Worm (Caenorhabditis elegans): ENCODE results near the gene lips-3.

DNA sequence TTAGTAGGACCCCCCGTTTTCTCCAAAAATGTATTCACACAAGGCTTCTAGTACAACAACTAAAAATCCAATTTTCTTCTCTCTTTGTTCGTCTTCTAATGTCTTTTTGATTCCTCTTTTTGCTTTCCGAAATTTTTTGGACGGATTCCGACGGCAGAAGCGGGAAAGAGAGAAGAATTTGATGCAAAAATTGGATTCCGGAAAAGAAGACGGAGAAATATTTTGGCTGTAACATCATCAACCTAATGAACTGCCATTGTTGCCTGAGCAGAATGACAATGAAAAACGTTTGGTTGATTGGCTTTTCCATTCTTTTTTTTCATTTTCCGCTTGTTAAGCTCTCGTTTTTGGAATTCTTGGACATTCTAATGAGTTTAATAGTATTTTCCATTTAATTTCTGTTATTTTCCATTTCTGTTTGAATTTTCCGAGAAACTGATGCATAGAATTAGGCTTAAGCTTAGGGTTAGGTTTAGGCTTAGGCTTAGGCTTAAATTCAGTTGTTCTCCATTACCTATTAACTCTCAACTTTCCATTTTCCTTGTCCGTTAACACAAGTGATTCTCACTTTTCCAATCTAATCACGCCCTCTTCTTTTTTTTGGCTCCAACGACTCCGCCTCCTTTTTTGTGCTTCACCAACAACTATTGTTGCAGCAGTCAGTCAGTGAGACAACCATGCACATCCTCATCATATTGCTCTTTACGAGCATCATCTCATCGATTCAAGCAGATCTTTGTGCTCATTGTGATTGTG lies 6.2 kb downstream of the lips-3 start, which contains the start of gene lron-5:
- TF ChIP-seq flt-1 (GFP tag; IDR thresholded peaks at IDR 0.05) (no peak), hmg-4 (GFP tag; optimal IDR thresholded peaks at IDR 0.05) (no peak), hmbx-1 (tag; optimal IDR thresholded peaks at IDR 0.05) (no peak), ama-1 (optimal IDR thresholded peaks at IDR 0.05) (no peak), aly-1 (tag; optimal IDR thresholded peaks at IDR 0.05) (no peak), hnd-1 (tag; optimal IDR thresholded peaks at IDR 0.05) (no peak), scrt-1 (GFP tag; IDR thresholded peaks at IDR 0.05) (no peak), ets-7 (tag; optimal IDR thresholded peaks at IDR 0.05) (no peak), B0310.2 (tag; optimal IDR thresholded peaks at IDR 0.05) (no peak), ceh-36 (tag; optimal IDR thresholded peaks at IDR 0.05) (no peak), tbx-37 (GFP tag; conservative IDR thresholded peaks at IDR 0.05) (no peak), sea-1 (GFP tag; conservative IDR thresholded peaks at IDR 0.05) (no peak), tra-4 (tag; optimal IDR thresholded peaks at IDR 0.05) (no peak), F13C5.2 (tag; optimal IDR thresholded peaks at IDR 0.05) (no peak)
